Worm (Caenorhabditis elegans): Measurements from ENCODE around the gene col-130.

col-130 gene

ce11 chrIV:12378919-12379318 is 49.4 kb downstream of the col-130 start:
- no peak for TF ChIP-seq ets-7 (tag; optimal IDR thresholded peaks at IDR 0.05)
- TF ChIP-seq hmbx-1 (tag; optimal IDR thresholded peaks at IDR 0.05): no peak
- TF ChIP-seq sea-1 (GFP tag; conservative IDR thresholded peaks at IDR 0.05): no peak
- TF ChIP-seq F13C5.2 (tag; optimal IDR thresholded peaks at IDR 0.05): no peak
- TF ChIP-seq pes-1 (GFP tag; IDR thresholded peaks at IDR 0.05): no peak
- no peak for TF ChIP-seq aly-1 (tag; optimal IDR thresholded peaks at IDR 0.05)
- TF ChIP-seq ama-1 (optimal IDR thresholded peaks at IDR 0.05): no peak
- TF ChIP-seq scrt-1 (GFP tag; IDR thresholded peaks at IDR 0.05): no peak
- no peak for TF ChIP-seq ceh-13 (GFP tag; optimal IDR thresholded peaks at IDR 0.05)
- TF ChIP-seq hmg-4 (GFP tag; optimal IDR thresholded peaks at IDR 0.05): no peak
- no peak for TF ChIP-seq ceh-36 (tag; optimal IDR thresholded peaks at IDR 0.05)
- TF ChIP-seq tbx-37 (GFP tag; conservative IDR thresholded peaks at IDR 0.05): no peak
- no peak for TF ChIP-seq tra-4 (tag; optimal IDR thresholded peaks at IDR 0.05)
- no peak for TF ChIP-seq B0310.2 (tag; optimal IDR thresholded peaks at IDR 0.05)

Data from whole organism, early embryonic.